Fruit fly (Drosophila melanogaster): Measurements from ENCODE around the gene Ublcp1.

DNA sequence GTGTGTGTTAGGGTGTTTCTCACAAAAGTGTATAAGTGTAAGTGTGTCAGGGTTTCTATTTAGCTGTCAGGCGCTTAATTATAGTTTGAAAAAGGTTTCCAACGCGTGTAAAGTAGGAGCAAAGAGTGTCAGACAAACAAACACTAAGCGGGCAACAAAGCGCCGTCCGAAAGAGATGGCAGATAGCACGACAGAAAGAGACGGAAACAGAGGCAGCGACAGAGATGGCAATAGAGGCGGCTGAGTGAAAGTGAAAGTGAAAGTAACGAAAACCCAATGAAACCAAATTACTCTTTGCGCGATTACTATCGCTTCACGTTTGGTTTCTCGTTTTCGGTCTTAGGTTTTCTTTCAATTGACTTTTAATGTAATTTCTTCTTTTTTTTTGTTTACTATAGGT lies 13.2 kb downstream of the Ublcp1 start:
- TF ChIP-seq fkh (GFP tag; optimal IDR thresholded peaks at IDR 0.05) (no peak), lz (GFP tag; optimal IDR thresholded peaks at IDR 0.05) (no peak), cyc (GFP tag; optimal IDR thresholded peaks at IDR 0.05) (no peak), Ets96B (tag; optimal IDR thresholded peaks at IDR 0.05) (no peak), CG6854 (GFP tag; optimal IDR thresholded peaks at IDR 0.05) (no peak), CG16779 (tag; optimal IDR thresholded peaks at IDR 0.05) (no peak), Hr39 (GFP tag; optimal IDR thresholded peaks at IDR 0.05) (no peak), CG9139 (GFP tag; optimal IDR thresholded peaks at IDR 0.05) (no peak), CG6792 (GFP tag; optimal IDR thresholded peaks at IDR 0.05) (no peak), CG32006 (GFP tag; optimal IDR thresholded peaks at IDR 0.05) (no peak), Gug (GFP tag; IDR thresholded peaks at IDR 0.05) (no peak), Hr38 (GFP tag; optimal IDR thresholded peaks at IDR 0.05) (no peak), CG3032 (tag; optimal IDR thresholded peaks at IDR 0.05) (no peak)
